Worm (Caenorhabditis elegans) whole organism, L1 larva: ENCODE data around the gene sma-3.

ENCODE experiments used
- aha-1 ChIP-seq: fragments of 150-350 bp; optimal IDR thresholded peaks from 2 replicates; lab custom pipeline; 2014; ENCODE audit warnings: missing biosample characterization, missing genetic modification characterization
- lin-13 ChIP-seq: fragments of 150-350 bp; optimal IDR thresholded peaks from 2 replicates; lab custom pipeline; 2014; ENCODE audit warnings: missing biosample characterization, missing genetic modification reagents, missing genetic modification characterization
- snpc-4 ChIP-seq: fragments of 150-350 bp; optimal IDR thresholded peaks from 2 replicates; lab custom pipeline; 2014; ENCODE audit warnings: missing biosample characterization, missing genetic modification characterization
- sox-4 ChIP-seq: sonication (generic microtip); optimal IDR thresholded peaks from 2 replicates; lab custom pipeline; 2016; ENCODE audit warnings: missing genetic modification characterization, missing compliant biosample characterization
- ztf-4 ChIP-seq: fragments of 150-350 bp; optimal IDR thresholded peaks from 2 replicates; lab custom pipeline; 2014; ENCODE audit warnings: missing biosample characterization, missing genetic modification characterization

DNA sequence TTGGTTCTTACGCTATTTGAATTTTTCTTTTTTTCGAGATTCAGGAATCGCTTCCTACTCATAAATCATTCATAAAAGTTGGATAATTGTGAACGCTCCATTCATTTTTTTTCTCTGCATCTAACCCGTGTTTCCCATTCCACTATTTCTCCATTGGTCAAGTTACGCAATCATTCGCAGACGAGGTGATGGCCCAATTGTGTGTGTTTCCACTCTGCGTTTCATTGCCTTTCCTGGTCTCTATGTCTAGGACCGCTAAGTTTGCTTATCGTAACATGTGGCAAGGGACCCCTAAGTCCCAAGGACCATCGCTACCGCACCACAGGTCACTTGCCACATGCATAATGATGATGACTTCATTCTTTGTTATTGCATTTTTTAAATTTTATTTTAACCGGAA, 37.6 kb downstream of the sma-3 start:
- TF ChIP-seq aha-1 (tag; lab: Kevin White, UChicago), result no peak
- TF ChIP-seq snpc-4 (tag; lab: Kevin White, UChicago), result no peak
- no peak for TF ChIP-seq ztf-4 (tag; lab: Kevin White, UChicago)
- no peak for TF ChIP-seq sox-4
- no peak for TF ChIP-seq lin-13 (GFP tag; lab: Kevin White, UChicago)
